Fruit fly (Drosophila melanogaster) whole organism, wandering third instar larva: ENCODE data around the gene Elovl7.
A peak's percentile ranks its signal among the peaks of the same experiment; 100 is the strongest.

ENCODE experiments used
- Abd-B ChIP-seq: fragments of >200 bp; optimal IDR thresholded peaks from 2 replicates; lab custom pipeline; 2017; ENCODE audit warnings: missing biosample characterization, missing genetic modification characterization
- CG9705 ChIP-seq: fragments of 200-800 bp; sonication (Bioruptor generic); optimal IDR thresholded peaks from 2 replicates; lab custom pipeline; 2018; ENCODE audit warnings: missing biosample characterization, mild to moderate bottlenecking, missing genetic modification characterization
- CrebA ChIP-seq: fragments of 200-800 bp; sonication (Bioruptor generic); optimal IDR thresholded peaks from 2 replicates; lab custom pipeline; 2016; ENCODE audit warnings: missing biosample characterization, mild to moderate bottlenecking, missing genetic modification characterization, borderline replicate concordance
- Dfd ChIP-seq: fragments of >200 bp; optimal IDR thresholded peaks from 2 replicates; lab custom pipeline; 2017; ENCODE audit warnings: missing biosample characterization, missing genetic modification characterization
- Dif ChIP-seq: fragments of 200-275, 200-300 bp; sonication (Bioruptor generic); optimal IDR thresholded peaks from 2 replicates; lab custom pipeline; 2018; ENCODE audit warnings: missing biosample characterization, missing genetic modification characterization; ENCODE audit not compliant: partially characterized antibody
- GATAd ChIP-seq: sonication (Bioruptor generic); optimal IDR thresholded peaks from 2 replicates; lab custom pipeline; 2016; ENCODE audit warnings: missing biosample characterization, missing genetic modification characterization
- HLH106 ChIP-seq: fragments of 200-800 bp; optimal IDR thresholded peaks from 3 replicates; lab custom pipeline; 2019; ENCODE audit warnings: missing biosample characterization, mild to moderate bottlenecking, missing genetic modification characterization, moderate library complexity
- Hnf4 ChIP-seq: fragments of 200-800 bp; sonication (Bioruptor generic); optimal IDR thresholded peaks from 2 replicates; lab custom pipeline; 2016; ENCODE audit warnings: missing biosample characterization, mild to moderate bottlenecking, missing genetic modification characterization
- Hr78 ChIP-seq: fragments of >200 bp; optimal IDR thresholded peaks from 2 replicates; lab custom pipeline; 2017; ENCODE audit warnings: missing biosample characterization, missing genetic modification characterization
- Hr83 ChIP-seq: fragments of 200-300 bp; sonication (Bioruptor generic); optimal IDR thresholded peaks from 2 replicates; lab custom pipeline; 2016; ENCODE audit warnings: missing biosample characterization, mild to moderate bottlenecking, missing genetic modification characterization, moderate library complexity; ENCODE audit not compliant: poor library complexity, severe bottlenecking
- Jra ChIP-seq: sonication (Bioruptor generic); optimal IDR thresholded peaks from 2 replicates; lab custom pipeline; 2016; ENCODE audit warnings: missing biosample characterization, missing genetic modification characterization
- Myc ChIP-seq: fragments of >200 bp; optimal IDR thresholded peaks from 2 replicates; lab custom pipeline; 2017
- N ChIP-seq: fragments of >200 bp; optimal IDR thresholded peaks from 2 replicates; lab custom pipeline; 2018; ENCODE audit warnings: missing biosample characterization, missing external identifiers, missing genetic modification characterization
- OdsH ChIP-seq: fragments of 200-800 bp; sonication (Bioruptor generic); optimal IDR thresholded peaks from 2 replicates; lab custom pipeline; 2016; ENCODE audit warnings: missing biosample characterization, mild to moderate bottlenecking, missing genetic modification characterization
- Rel ChIP-seq, 2 experiments: fragments of 200-800 bp; sonication (Bioruptor generic) in 1 of 2; optimal IDR thresholded peaks; 2 replicates in 1 of 2; 3 replicates in 1 of 2; lab custom pipeline; 2016 to 2019; ENCODE audit warnings: mild to moderate bottlenecking in 2 of 2, missing biosample characterization in 2 of 2, missing genetic modification characterization in 2 of 2, moderate library complexity in 1 of 2
- Sp1 ChIP-seq: fragments of 200-800 bp; sonication (Bioruptor generic); optimal IDR thresholded peaks from 3 replicates; lab custom pipeline; 2019; ENCODE audit warnings: missing biosample characterization, mild to moderate bottlenecking, missing genetic modification characterization, moderate library complexity
- Vsx2 ChIP-seq: fragments of 200-300, 225-300 bp; sonication (Bioruptor generic); optimal IDR thresholded peaks from 2 replicates; lab custom pipeline; 2018; ENCODE audit warnings: missing biosample characterization, missing genetic modification characterization; ENCODE audit not compliant: partially characterized antibody
- br ChIP-seq: fragments of 200-800 bp; sonication (Bioruptor generic); optimal IDR thresholded peaks from 2 replicates; lab custom pipeline; 2016; ENCODE audit warnings: missing biosample characterization, missing genetic modification characterization
- brk ChIP-seq: fragments of 200-800 bp; sonication (Bioruptor generic); optimal IDR thresholded peaks from 2 replicates; lab custom pipeline; 2016; ENCODE audit warnings: missing biosample characterization, mild to moderate bottlenecking, missing genetic modification characterization
- dmrt93B ChIP-seq: fragments of 200-800 bp; sonication (Bioruptor generic); optimal IDR thresholded peaks from 2 replicates; lab custom pipeline; 2018; ENCODE audit warnings: missing biosample characterization, mild to moderate bottlenecking, missing genetic modification characterization
- dsf ChIP-seq: sonication (Bioruptor generic); optimal IDR thresholded peaks from 2 replicates; lab custom pipeline; 2016; ENCODE audit warnings: missing biosample characterization, missing genetic modification characterization, borderline replicate concordance
- foxo ChIP-seq, 2 experiments: fragments of 200-800 bp; sonication (Bioruptor generic); optimal IDR thresholded peaks; 2 replicates in 1 of 2; 3 replicates in 1 of 2; lab custom pipeline; 2016 to 2017; ENCODE audit warnings: missing biosample characterization in 2 of 2, missing genetic modification characterization in 2 of 2
- fru ChIP-seq: fragments of 200-800 bp; sonication (Bioruptor generic); optimal IDR thresholded peaks from 3 replicates; lab custom pipeline; 2016; ENCODE audit warnings: missing biosample characterization, mild to moderate bottlenecking, missing genetic modification characterization
- h ChIP-seq: fragments of 200-800 bp; sonication (Bioruptor generic); optimal IDR thresholded peaks from 3 replicates; lab custom pipeline; 2016; ENCODE audit warnings: missing biosample characterization, mild to moderate bottlenecking, missing genetic modification characterization
- jim ChIP-seq: fragments of 175-275, 200-325 bp; sonication (Bioruptor generic); optimal IDR thresholded peaks from 2 replicates; lab custom pipeline; 2016; ENCODE audit warnings: missing biosample characterization, mild to moderate bottlenecking, missing genetic modification characterization
- lola ChIP-seq: fragments of >200 bp; optimal IDR thresholded peaks from 2 replicates; lab custom pipeline; 2017; ENCODE audit warnings: missing biosample characterization, missing genetic modification characterization
- pan ChIP-seq: fragments of >200 bp; optimal IDR thresholded peaks from 2 replicates; lab custom pipeline; 2017
- psq ChIP-seq: fragments of 200-800 bp; sonication (Bioruptor generic); optimal IDR thresholded peaks from 3 replicates; lab custom pipeline; 2017; ENCODE audit warnings: missing biosample characterization, mild to moderate bottlenecking, missing genetic modification characterization, moderate library complexity
- rgr ChIP-seq: fragments of 200-800 bp; sonication (Bioruptor generic); optimal IDR thresholded peaks from 3 replicates; lab custom pipeline; 2016; ENCODE audit warnings: missing biosample characterization, mild to moderate bottlenecking, missing genetic modification characterization
- sage ChIP-seq: fragments of 200-800 bp; sonication (Bioruptor generic); optimal IDR thresholded peaks from 2 replicates; lab custom pipeline; 2016; ENCODE audit warnings: missing biosample characterization, mild to moderate bottlenecking, missing genetic modification characterization
- sv ChIP-seq: fragments of 200-800 bp; sonication (Bioruptor generic); optimal IDR thresholded peaks from 3 replicates; lab custom pipeline; 2016; ENCODE audit warnings: missing biosample characterization, missing genetic modification characterization
- woc ChIP-seq: sonication (Bioruptor generic); optimal IDR thresholded peaks from 2 replicates; lab custom pipeline; 2016; ENCODE audit warnings: missing biosample characterization, mild to moderate bottlenecking, missing genetic modification characterization

Elovl7 gene

dm6 chr3R:7977011-7977925 is 18.4 kb downstream of the Elovl7 start:
- TF ChIP-seq CrebA (GFP tag; lab: Kevin White, UChicago) (peak; percentile 27), br (peak; percentile 17), Dif (GFP tag; lab: Kevin White, UChicago) (peak; percentile 82), jim (GFP tag; lab: Kevin White, UChicago) (no peak), rgr (GFP tag; lab: Kevin White, UChicago) (peak; percentile 28), Sp1 (peak; percentile 34), brk (GFP tag; lab: Kevin White, UChicago) (no peak), h (GFP tag; lab: Kevin White, UChicago) (peak; percentile 50), Jra (GFP tag; lab: Kevin White, UChicago) (no peak), Dfd (GFP tag; lab: Kevin White, UChicago) (no peak), OdsH (GFP tag; lab: Kevin White, UChicago) (peak; percentile 7), sv (GFP tag; lab: Kevin White, UChicago) (peak; percentile 8), foxo (GFP tag; optimal IDR thresholded peaks at IDR 0.05; lab: Kevin White, UChicago) (peak in 1 of 2 experiments; percentile 8), Abd-B (GFP tag; lab: Kevin White, UChicago) (no peak), Rel (GFP tag; optimal IDR thresholded peaks at IDR 0.05; lab: Kevin White, UChicago) (no peak), Rel (tag; optimal IDR thresholded peaks at IDR 0.05; lab: Kevin White, UChicago) (peak; percentile 69), Vsx2 (GFP tag; lab: Kevin White, UChicago) (peak; percentile 54), woc (GFP tag; lab: Kevin White, UChicago) (peak; percentile 13), HLH106 (tag; lab: Kevin White, UChicago) (peak; percentile 4), Hnf4 (GFP tag; lab: Kevin White, UChicago) (peak; percentile 56), Myc (lab: Kevin White, UChicago) (no peak)

dm6 chr3R:7973049-7973448 is 22.6 kb downstream of the Elovl7 start:
- TF ChIP-seq N (GFP tag; lab: Kevin White, UChicago), result no peak
- no peak for TF ChIP-seq GATAd (GFP tag; lab: Kevin White, UChicago)
- no peak for TF ChIP-seq Vsx2 (GFP tag; lab: Kevin White, UChicago)
- no peak for TF ChIP-seq Dfd (GFP tag; lab: Kevin White, UChicago)
- TF ChIP-seq OdsH (GFP tag; lab: Kevin White, UChicago), result no peak
- no peak for TF ChIP-seq psq (GFP tag; lab: Kevin White, UChicago)
- no peak for TF ChIP-seq lola (GFP tag; lab: Kevin White, UChicago)
- no peak for TF ChIP-seq Myc (lab: Kevin White, UChicago)
- no peak for TF ChIP-seq Rel (GFP tag; optimal IDR thresholded peaks at IDR 0.05; lab: Kevin White, UChicago)
- no peak for TF ChIP-seq Rel (tag; optimal IDR thresholded peaks at IDR 0.05; lab: Kevin White, UChicago)
- no peak for TF ChIP-seq Hnf4 (GFP tag; lab: Kevin White, UChicago)
- no peak for TF ChIP-seq Hr83 (GFP tag; lab: Kevin White, UChicago)
- no peak for TF ChIP-seq dsf (GFP tag; lab: Kevin White, UChicago)
- no peak for TF ChIP-seq sage (GFP tag; lab: Kevin White, UChicago)
- TF ChIP-seq pan, result no peak
- no peak for TF ChIP-seq dmrt93B (GFP tag; lab: Kevin White, UChicago)
- no peak for TF ChIP-seq foxo (GFP tag; optimal IDR thresholded peaks at IDR 0.05; lab: Kevin White, UChicago)
- no peak for TF ChIP-seq CG9705 (GFP tag; lab: Kevin White, UChicago)
- no peak for TF ChIP-seq jim (GFP tag; lab: Kevin White, UChicago)
- TF ChIP-seq Abd-B (GFP tag; lab: Kevin White, UChicago), result no peak

dm6 chr3R:7972179-7972578 is 23.5 kb downstream of the Elovl7 start:
- TF ChIP-seq pan (no peak), Hr83 (GFP tag; lab: Kevin White, UChicago) (no peak), Sp1 (no peak), Hr78 (GFP tag; lab: Kevin White, UChicago) (no peak), Dfd (GFP tag; lab: Kevin White, UChicago) (no peak), fru (GFP tag; lab: Kevin White, UChicago) (no peak)
